Worm (Caenorhabditis elegans) whole organism, mixed stage, embryonic: ENCODE data around the gene C23H3.2.

Experiments used
- ces-1 ChIP-seq: fragments of 150-350 bp; optimal IDR thresholded peaks from 2 replicates; lab custom pipeline; 2014; ENCODE audit warnings: missing biosample characterization, missing genetic modification reagents, missing genetic modification characterization
- lin-32 ChIP-seq: fragments of 200-800 bp; sonication (Bioruptor generic); optimal IDR thresholded peaks from 2 replicates; lab custom pipeline; 2018; ENCODE audit warnings: mild to moderate bottlenecking, missing genetic modification characterization, missing compliant biosample characterization
- lsy-2 ChIP-seq: fragments of 150-350 bp; optimal IDR thresholded peaks from 2 replicates; lab custom pipeline; 2014; ENCODE audit warnings: missing biosample characterization, missing genetic modification characterization
- mab-5 ChIP-seq: fragments of 150-350 bp; optimal IDR thresholded peaks from 2 replicates; lab custom pipeline; 2014; ENCODE audit warnings: missing biosample characterization, missing genetic modification characterization
- nhr-28 ChIP-seq: fragments of 150-350 bp; optimal IDR thresholded peaks from 2 replicates; lab custom pipeline; 2014; ENCODE audit warnings: missing biosample characterization, missing genetic modification characterization
- ztf-11 ChIP-seq: fragments of 150-350 bp; optimal IDR thresholded peaks from 2 replicates; lab custom pipeline; 2014; ENCODE audit warnings: missing biosample characterization, missing genetic modification characterization

- TF ChIP-seq ztf-11 (tag; lab: Kevin White, UChicago) (no peak), nhr-28 (no peak), lin-32 (GFP tag; lab: Kevin White, UChicago) (no peak), lsy-2 (tag; lab: Kevin White, UChicago) (no peak), mab-5 (tag; lab: Kevin White, UChicago) (no peak), ces-1 (GFP tag; lab: Kevin White, UChicago) (no peak)
Measured at ce11 chrII:37213-37612, 23.9 kb upstream of the C23H3.2 start, which contains the start of gene F23F1.6.
